Worm (Caenorhabditis elegans) whole organism, L1 larva: ENCODE measurements around the gene hsp-12.6.

Experiments
- C34B4.2 ChIP-seq: sonication (generic microtip); optimal IDR thresholded peaks from 2 replicates; lab custom pipeline; 2017; ENCODE audit warnings: mild to moderate bottlenecking, missing genetic modification characterization, missing compliant biosample characterization
- F16B12.6 ChIP-seq: fragments of 150-350 bp; optimal IDR thresholded peaks from 2 replicates; lab custom pipeline; 2014; ENCODE audit warnings: missing biosample characterization, missing genetic modification characterization
- alr-1 ChIP-seq: fragments of 200-800 bp; sonication (Bioruptor generic); optimal IDR thresholded peaks from 2 replicates; lab custom pipeline; 2018; ENCODE audit warnings: borderline replicate concordance, mild to moderate bottlenecking, missing genetic modification characterization, missing compliant biosample characterization
- aly-2 ChIP-seq: fragments of 150-350 bp; optimal IDR thresholded peaks from 2 replicates; lab custom pipeline; 2014; ENCODE audit warnings: missing biosample characterization, missing genetic modification characterization
- ama-1 ChIP-seq: fragments of 150-350 bp; optimal IDR thresholded peaks from 2 replicates; lab custom pipeline; 2014
- ceh-63 ChIP-seq: fragments of 200-800 bp; sonication (Bioruptor generic); optimal IDR thresholded peaks from 2 replicates; lab custom pipeline; 2018; ENCODE audit warnings: mild to moderate bottlenecking, missing genetic modification characterization, missing compliant biosample characterization
- ceh-82 ChIP-seq, 3 experiments: fragments of 150-350 bp in 1 of 3; sonication (generic microtip) in 2 of 3; optimal IDR thresholded peaks; 2 replicates each; lab custom pipeline; 2014 to 2017; ENCODE audit warnings: missing biosample characterization in 3 of 3, missing genetic modification characterization in 3 of 3
- ceh-88 ChIP-seq: fragments of 200-800 bp; sonication (Bioruptor generic); IDR thresholded peaks from 2 replicates; pipeline ENCODE4 v1.3.6; 2022; ENCODE audit warnings: missing genetic modification characterization, missing compliant biosample characterization
- ceh-90 ChIP-seq: sonication (generic microtip); optimal IDR thresholded peaks from 2 replicates; lab custom pipeline; 2016; ENCODE audit warnings: missing genetic modification characterization, missing compliant biosample characterization
- ces-1 ChIP-seq: fragments of 150-350 bp; optimal IDR thresholded peaks from 2 replicates; lab custom pipeline; 2014; ENCODE audit warnings: missing biosample characterization, missing genetic modification reagents, missing genetic modification characterization
- dpl-1 ChIP-seq, 3 experiments: fragments of 150-350 bp in 2 of 3; sonication (generic microtip) in 1 of 3; optimal IDR thresholded peaks; 2 replicates each; lab custom pipeline; 2014 to 2017; ENCODE audit warnings: missing biosample characterization in 3 of 3, missing genetic modification characterization in 3 of 3, missing genetic modification reagents in 3 of 3
- dsc-1 ChIP-seq: sonication (generic microtip); optimal IDR thresholded peaks from 2 replicates; lab custom pipeline; 2016; ENCODE audit warnings: mild to moderate bottlenecking, missing genetic modification characterization, missing compliant biosample characterization
- efl-1 ChIP-seq, 4 experiments: fragments of 150-350 bp; optimal IDR thresholded peaks in 3 of 4; peaks in 1 of 4; 1 replicate in 1 of 4; 2 replicates in 3 of 4; lab custom pipeline; 2014; ENCODE audit warnings: missing biosample characterization in 2 of 4, missing genetic modification characterization in 2 of 4, missing genetic modification reagents in 2 of 4
- efl-3 ChIP-seq: fragments of 200-800 bp; sonication (Bioruptor generic); optimal IDR thresholded peaks from 2 replicates; lab custom pipeline; 2018; ENCODE audit warnings: mild to moderate bottlenecking, missing genetic modification characterization, missing compliant biosample characterization
- fkh-10 ChIP-seq: sonication (generic microtip); optimal IDR thresholded peaks from 2 replicates; lab custom pipeline; 2017; ENCODE audit warnings: missing biosample characterization, missing genetic modification reagents, missing genetic modification characterization
- fkh-8 ChIP-seq: sonication (generic microtip); optimal IDR thresholded peaks from 2 replicates; lab custom pipeline; 2016; ENCODE audit warnings: mild to moderate bottlenecking, missing genetic modification characterization, missing compliant biosample characterization
- grh-1 ChIP-seq: fragments of 200-800 bp; sonication (Bioruptor generic); IDR thresholded peaks from 2 replicates; pipeline ENCODE4 v1.3.6; 2022; ENCODE audit warnings: missing genetic modification reagents, missing genetic modification characterization, missing compliant biosample characterization
- hlh-17 ChIP-seq: fragments of 200-800 bp; sonication (Bioruptor generic); optimal IDR thresholded peaks from 2 replicates; lab custom pipeline; 2018; ENCODE audit warnings: missing genetic modification characterization, mild to moderate bottlenecking, missing compliant biosample characterization, moderate library complexity, borderline replicate concordance
- hpl-2 ChIP-seq: fragments of 150-350 bp; optimal IDR thresholded peaks from 2 replicates; lab custom pipeline; 2014; ENCODE audit warnings: missing biosample characterization, missing genetic modification reagents, missing genetic modification characterization
- irx-1 ChIP-seq: sonication (generic microtip); optimal IDR thresholded peaks from 2 replicates; lab custom pipeline; 2016; ENCODE audit warnings: missing genetic modification characterization, missing compliant biosample characterization
- isw-1 ChIP-seq: fragments of 200-800 bp; sonication (Bioruptor generic); IDR thresholded peaks from 2 replicates; pipeline ENCODE4 v1.3.6; 2022; ENCODE audit warnings: missing genetic modification characterization, missing compliant biosample characterization
- jun-1 ChIP-seq: fragments of 150-350 bp; optimal IDR thresholded peaks from 2 replicates; lab custom pipeline; 2014; ENCODE audit warnings: missing biosample characterization, missing genetic modification reagents, missing genetic modification characterization
- lin-15B ChIP-seq: fragments of 150-350 bp; sonication (generic microtip); optimal IDR thresholded peaks from 3 replicates; lab custom pipeline; 2014; ENCODE audit warnings: missing biosample characterization, missing genetic modification characterization
- lir-3 ChIP-seq: sonication (generic microtip); optimal IDR thresholded peaks from 2 replicates; lab custom pipeline; 2016; ENCODE audit warnings: mild to moderate bottlenecking, missing genetic modification characterization, moderate library complexity, missing compliant biosample characterization; ENCODE audit not compliant: poor library complexity
- lsy-2 ChIP-seq, 2 experiments: fragments of 150-350 bp; optimal IDR thresholded peaks; 2 replicates each; lab custom pipeline; 2014; ENCODE audit warnings: missing biosample characterization in 2 of 2, missing genetic modification characterization in 2 of 2
- mab-9 ChIP-seq: fragments of 200-800 bp; sonication (Bioruptor generic); IDR thresholded peaks from 2 replicates; pipeline ENCODE4 v1.3.6; 2022; ENCODE audit warnings: missing genetic modification reagents, missing genetic modification characterization, missing compliant biosample characterization
- mdl-1 ChIP-seq, 2 experiments: fragments of 150-350 bp; optimal IDR thresholded peaks; 2 replicates each; lab custom pipeline; 2014 to 2017; ENCODE audit warnings: missing biosample characterization in 2 of 2, missing genetic modification characterization in 2 of 2, inconsistent platforms in 1 of 2
- nhr-11 ChIP-seq: fragments of 150-350 bp; optimal IDR thresholded peaks from 2 replicates; lab custom pipeline; 2014; ENCODE audit warnings: missing biosample characterization, missing genetic modification characterization
- nhr-12 ChIP-seq: sonication (generic microtip); optimal IDR thresholded peaks from 2 replicates; lab custom pipeline; 2017; ENCODE audit warnings: missing biosample characterization, missing genetic modification characterization
- nhr-19 ChIP-seq: fragments of 200-800 bp; sonication (Bioruptor generic); conservative IDR thresholded peaks from 2 replicates; pipeline ENCODE4 v1.3.6; 2022; ENCODE audit warnings: missing genetic modification characterization, missing compliant biosample characterization
- nhr-20 ChIP-seq: sonication (generic microtip); optimal IDR thresholded peaks from 2 replicates; lab custom pipeline; 2016; ENCODE audit warnings: mild to moderate bottlenecking, missing genetic modification characterization, missing compliant biosample characterization
- nhr-237 ChIP-seq: fragments of 150-350 bp; optimal IDR thresholded peaks from 2 replicates; lab custom pipeline; 2014; ENCODE audit warnings: missing biosample characterization, missing genetic modification characterization
- nhr-28 ChIP-seq: fragments of 150-350 bp; optimal IDR thresholded peaks from 2 replicates; lab custom pipeline; 2014; ENCODE audit warnings: missing biosample characterization, missing genetic modification characterization
- nhr-71 ChIP-seq: sonication (generic microtip); optimal IDR thresholded peaks from 2 replicates; lab custom pipeline; 2016; ENCODE audit warnings: mild to moderate bottlenecking, missing genetic modification characterization, moderate library complexity, missing compliant biosample characterization
- nhr-77 ChIP-seq: fragments of 150-350 bp; optimal IDR thresholded peaks from 2 replicates; lab custom pipeline; 2014; ENCODE audit warnings: missing biosample characterization, missing genetic modification characterization
- nhr-84 ChIP-seq: sonication (generic microtip); optimal IDR thresholded peaks from 2 replicates; lab custom pipeline; 2017; ENCODE audit warnings: missing biosample characterization, missing genetic modification characterization
- nhr-85 ChIP-seq: sonication (generic microtip); peaks from one replicate; lab custom pipeline; 2016; ENCODE audit warnings: missing genetic modification characterization, inconsistent platforms, missing compliant biosample characterization
- nhr-90 ChIP-seq: sonication (generic microtip); optimal IDR thresholded peaks from 2 replicates; lab custom pipeline; 2016; ENCODE audit warnings: mild to moderate bottlenecking, missing genetic modification characterization, missing compliant biosample characterization; ENCODE audit not compliant: poor library complexity
- rnt-1 ChIP-seq: sonication (generic microtip); optimal IDR thresholded peaks from 2 replicates; lab custom pipeline; 2016; ENCODE audit warnings: mild to moderate bottlenecking, missing genetic modification characterization, moderate library complexity, missing compliant biosample characterization
- snpc-4 ChIP-seq: fragments of 150-350 bp; optimal IDR thresholded peaks from 2 replicates; lab custom pipeline; 2014; ENCODE audit warnings: missing biosample characterization, missing genetic modification characterization
- sup-37 ChIP-seq: fragments of 200-800 bp; sonication (Bioruptor generic); optimal IDR thresholded peaks from 2 replicates; lab custom pipeline; 2018; ENCODE audit warnings: mild to moderate bottlenecking, missing genetic modification characterization, missing compliant biosample characterization
- swsn-7 ChIP-seq: sonication (generic microtip); optimal IDR thresholded peaks from 2 replicates; lab custom pipeline; 2016; ENCODE audit warnings: missing genetic modification characterization, missing compliant biosample characterization
- tbx-2 ChIP-seq: sonication (generic microtip); optimal IDR thresholded peaks from 2 replicates; lab custom pipeline; 2016; ENCODE audit warnings: missing genetic modification characterization, missing compliant biosample characterization
- unc-30 ChIP-seq: sonication (generic microtip); optimal IDR thresholded peaks from 2 replicates; lab custom pipeline; 2017; ENCODE audit warnings: missing biosample characterization, missing genetic modification characterization
- unc-62 ChIP-seq: fragments of 150-350 bp; optimal IDR thresholded peaks from 2 replicates; lab custom pipeline; 2014; ENCODE audit warnings: missing biosample characterization, missing genetic modification reagents, missing genetic modification characterization
- unc-86 ChIP-seq: sonication (generic microtip); optimal IDR thresholded peaks from 2 replicates; lab custom pipeline; 2016; ENCODE audit warnings: missing genetic modification characterization, missing compliant biosample characterization
- vab-15 ChIP-seq: sonication (generic microtip); optimal IDR thresholded peaks from 2 replicates; lab custom pipeline; 2017; ENCODE audit warnings: missing genotype, mild to moderate bottlenecking, missing genetic modification characterization, missing compliant biosample characterization
- xbp-1 ChIP-seq: sonication (generic microtip); optimal IDR thresholded peaks from 2 replicates; lab custom pipeline; 2016; ENCODE audit warnings: missing genetic modification characterization, missing compliant biosample characterization
- zag-1 ChIP-seq: fragments of 150-350 bp; optimal IDR thresholded peaks from 2 replicates; lab custom pipeline; 2014; ENCODE audit warnings: missing biosample characterization, missing genetic modification characterization
- ztf-4 ChIP-seq: fragments of 150-350 bp; optimal IDR thresholded peaks from 2 replicates; lab custom pipeline; 2014; ENCODE audit warnings: missing biosample characterization, missing genetic modification characterization

hsp-12.6 gene

ce11 chrIV:9443940-9444339, 3.1 kb downstream of the hsp-12.6 start, which contains the start of gene F38E11.9:
F38E11.9 (minus strand) TSS chrIV:9444040.
- TF ChIP-seq ceh-82 (tag; optimal IDR thresholded peaks at IDR 0.05; lab: Kevin White, UChicago) (no peak), nhr-237 (no peak), ama-1 (no peak), nhr-71 (no peak), vab-15 (tag; lab: Kevin White, UChicago) (no peak), nhr-19 (GFP tag; lab: Robert Waterston, UW) (no peak), aly-2 (tag; lab: Kevin White, UChicago) (no peak), fkh-10 (no peak), nhr-77 (tag; lab: Kevin White, UChicago) (no peak), lir-3 (tag; lab: Kevin White, UChicago) (no peak), ceh-90 (tag; lab: Kevin White, UChicago) (no peak), nhr-11 (tag; lab: Kevin White, UChicago) (no peak), zag-1 (tag; lab: Kevin White, UChicago) (no peak), nhr-84 (tag; lab: Kevin White, UChicago) (no peak), jun-1 (tag; lab: Kevin White, UChicago) (no peak)

ce11 chrIV:9442106-9442532, 4.9 kb downstream of the hsp-12.6 start:
- TF ChIP-seq nhr-28 (tag; lab: Kevin White, UChicago) (no peak), fkh-8 (tag; lab: Kevin White, UChicago) (no peak), ama-1 (no peak), hpl-2 (no peak), tbx-2 (no peak), grh-1 (GFP tag; lab: Robert Waterston, UW) (peak; percentile 66), ces-1 (GFP tag; lab: Kevin White, UChicago) (no peak), sup-37 (GFP tag; lab: Kevin White, UChicago) (no peak), dpl-1 (GFP tag; optimal IDR thresholded peaks at IDR 0.05; lab: Kevin White, UChicago) (no peak), unc-62 (no peak), rnt-1 (tag; lab: Kevin White, UChicago) (peak; percentile 26), nhr-12 (tag; lab: Kevin White, UChicago) (no peak), snpc-4 (tag; lab: Kevin White, UChicago) (peak; percentile 61), F16B12.6 (tag; lab: Kevin White, UChicago) (no peak), irx-1 (peak; percentile 37), xbp-1 (tag; lab: Kevin White, UChicago) (peak; percentile 12), lsy-2 (tag; optimal IDR thresholded peaks at IDR 0.05; lab: Kevin White, UChicago) (peak; percentile 37 to 54), nhr-85 (tag; lab: Kevin White, UChicago) (peak; percentile 97), hlh-17 (no peak), fkh-10 (no peak), ceh-88 (0 out of 2 replicates have a peak, but pooled peaks have one; percentile 38), zag-1 (tag; lab: Kevin White, UChicago) (no peak), mab-9 (GFP tag; lab: Robert Waterston, UW) (no peak), nhr-77 (tag; lab: Kevin White, UChicago) (no peak), ztf-4 (tag; lab: Kevin White, UChicago) (no peak), nhr-237 (no peak), swsn-7 (tag; lab: Kevin White, UChicago) (peak; percentile 41), vab-15 (tag; lab: Kevin White, UChicago) (no peak), unc-30 (tag; lab: Kevin White, UChicago) (no peak), efl-3 (no peak), nhr-90 (tag; lab: Kevin White, UChicago) (peak; percentile 81), efl-1 (optimal IDR thresholded peaks at IDR 0.05; lab: Kevin White, UChicago) (peak in 1 of 2 experiments; percentile 22), efl-1 (GFP tag; optimal IDR thresholded peaks at IDR 0.05 in 1 of 2; lab: Kevin White, UChicago) (peak in 1 of 2 experiments; percentile 38), C34B4.2 (tag; lab: Kevin White, UChicago) (no peak), mdl-1 (tag; optimal IDR thresholded peaks at IDR 0.05; lab: Kevin White, UChicago) (peak in 1 of 2 experiments; percentile 93), ceh-63 (GFP tag; lab: Kevin White, UChicago) (no peak), nhr-20 (tag; lab: Kevin White, UChicago) (peak; percentile 93), lin-15B (tag; lab: Kevin White, UChicago) (no peak), isw-1 (GFP tag; lab: Robert Waterston, UW) (no peak), nhr-84 (tag; lab: Kevin White, UChicago) (no peak), ceh-90 (tag; lab: Kevin White, UChicago) (no peak), dsc-1 (no peak), unc-86 (tag; lab: Kevin White, UChicago) (no peak), alr-1 (tag; lab: Kevin White, UChicago) (no peak)
